Fruit fly (Drosophila melanogaster): ENCODE results near the gene CG8813.

The CG8813 gene

DNA sequence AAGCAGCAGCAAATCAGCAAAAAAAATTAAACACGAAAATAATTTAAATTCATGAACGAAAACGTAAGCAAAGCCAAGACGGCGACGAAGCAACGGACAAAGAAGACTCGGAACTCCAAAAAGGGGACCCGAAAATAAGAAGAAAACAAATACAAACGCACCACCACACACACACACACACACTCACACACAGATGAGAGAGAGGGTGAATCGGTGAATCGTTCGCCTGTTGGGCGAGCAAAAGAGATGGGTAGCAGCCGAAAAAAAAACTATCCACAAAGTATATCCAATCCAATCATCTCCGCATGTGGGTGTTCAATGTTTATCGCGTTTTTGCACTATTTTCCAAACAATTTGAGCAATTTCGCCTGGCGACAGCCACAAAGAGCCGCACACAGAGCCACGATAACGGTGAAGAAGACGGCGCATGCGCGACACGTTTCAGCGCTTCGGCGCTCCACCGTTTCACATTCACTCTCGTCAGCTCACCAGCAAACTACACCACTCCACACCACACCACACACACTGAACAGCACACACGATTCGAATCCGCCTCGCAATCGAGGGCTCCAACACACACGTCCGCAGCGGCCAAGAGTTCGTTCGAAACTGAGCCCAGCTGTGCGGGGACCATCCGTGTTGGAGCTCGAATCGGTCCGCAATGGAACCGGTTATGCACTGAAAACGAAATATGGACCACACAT, 39.7 kb upstream of the CG8813 start, which contains the start of gene Duox (continued):
- TF ChIP-seq fru (optimal IDR thresholded peaks at IDR 0.05) (no peak), CG13287 (GFP tag; IDR thresholded peaks at IDR 0.05; ENCODE audit: partially characterized antibody) (no peak; the same call in 1 of the 2 replicates), ash1 (GFP tag; optimal IDR thresholded peaks at IDR 0.05) (no peak), pzg (GFP tag; optimal IDR thresholded peaks at IDR 0.05) (no peak), CG31441 (GFP tag; IDR thresholded peaks at IDR 0.05) (no peak), Stat92E (GFP tag; optimal IDR thresholded peaks at IDR 0.05) (no peak), CG3847 (GFP tag; IDR thresholded peaks at IDR 0.05) (no peak), disco-r (GFP tag; optimal IDR thresholded peaks at IDR 0.05) (no peak), sna (GFP tag; IDR thresholded peaks at IDR 0.05; ENCODE audit: partially characterized antibody) (no peak), cg (GFP tag; optimal IDR thresholded peaks at IDR 0.05) (peak; percentile 87), Xbp1 (GFP tag; optimal IDR thresholded peaks at IDR 0.05) (no peak), Nf-YB (GFP tag; optimal IDR thresholded peaks at IDR 0.05) (no peak), Abd-B (GFP tag; optimal IDR thresholded peaks at IDR 0.05) (no peak), psq (GFP tag; optimal IDR thresholded peaks at IDR 0.05) (peak; percentile 70), Sry-β (GFP tag; optimal IDR thresholded peaks at IDR 0.05) (no peak), sens (GFP tag) (no peak), nom (GFP tag; optimal IDR thresholded peaks at IDR 0.05) (no peak), CG11456 (GFP tag; IDR thresholded peaks at IDR 0.05) (0 out of 3 replicates have a peak, but pooled peaks have one; percentile 3), Hr78 (GFP tag; optimal IDR thresholded peaks at IDR 0.05) (no peak), CG4360 (GFP tag; IDR thresholded peaks at IDR 0.05) (peak; percentile 27; the same call in 1 of the 2 replicates), seq (GFP tag; IDR thresholded peaks at IDR 0.05) (no peak), gem (tag; optimal IDR thresholded peaks at IDR 0.05) (no peak), bbx (GFP tag; IDR thresholded peaks at IDR 0.05; ENCODE audit: partially characterized antibody) (0 out of 2 replicates have a peak, but pooled peaks have one; percentile 10), CoRest (tag; optimal IDR thresholded peaks at IDR 0.05) (no peak)

DNA sequence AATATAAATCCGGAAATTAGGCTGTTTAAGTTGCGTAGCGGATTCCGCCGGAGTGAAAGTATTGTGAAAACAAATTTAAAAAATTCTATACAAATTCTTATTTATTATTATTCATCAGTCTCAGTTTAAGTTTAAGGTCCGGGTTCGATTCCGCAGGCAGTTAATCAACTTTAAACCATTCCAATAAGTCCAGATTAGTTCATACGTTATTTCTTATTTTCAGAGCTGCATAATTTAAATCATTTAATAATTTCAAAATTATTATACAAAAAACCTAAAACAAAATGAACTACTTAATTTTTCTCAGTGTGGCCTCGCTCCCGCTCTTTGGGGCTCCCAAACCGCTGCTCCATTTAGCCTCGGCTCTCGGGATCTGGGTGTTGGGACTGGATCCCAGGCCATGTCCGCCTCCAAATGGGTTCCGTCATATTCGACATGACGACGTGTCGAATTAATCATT, 39.1 kb upstream of the CG8813 start:
- peak; percentile 64 for TF ChIP-seq CG4404 (GFP tag; IDR thresholded peaks at IDR 0.05)
- TF ChIP-seq CG14050 (GFP tag; IDR thresholded peaks at IDR 0.05): peak; percentile 57; the same call in 2 of the 3 replicates
- TF ChIP-seq trh (GFP tag; optimal IDR thresholded peaks at IDR 0.05): peak; percentile 73
- TF ChIP-seq Doc2 (GFP tag; IDR thresholded peaks at IDR 0.05): no peak
- TF ChIP-seq CG7839 (tag; optimal IDR thresholded peaks at IDR 0.05): peak; percentile 94
- TF ChIP-seq knrl (GFP tag; IDR thresholded peaks at IDR 0.05; ENCODE audit: partially characterized antibody): no peak
- TF ChIP-seq B-H1 (GFP tag; IDR thresholded peaks at IDR 0.05): peak; percentile 57; the same call in 2 of the 3 replicates
- TF ChIP-seq usp (GFP tag; optimal IDR thresholded peaks at IDR 0.05): no peak
- TF ChIP-seq pita (GFP tag; optimal IDR thresholded peaks at IDR 0.05): no peak
- peak; percentile 80 for TF ChIP-seq org-1 (GFP tag; optimal IDR thresholded peaks at IDR 0.05)
- TF ChIP-seq slou (GFP tag; optimal IDR thresholded peaks at IDR 0.05): peak; percentile 77
- TF ChIP-seq wdn (GFP tag; IDR thresholded peaks at IDR 0.05): no peak
- TF ChIP-seq CG7372 (GFP tag; IDR thresholded peaks at IDR 0.05): peak; percentile 72
- peak; percentile 77 for TF ChIP-seq ewg (GFP tag; optimal IDR thresholded peaks at IDR 0.05)
- TF ChIP-seq D19A (tag; optimal IDR thresholded peaks at IDR 0.05): peak; percentile 89
- peak; percentile 86 for TF ChIP-seq Usf (GFP tag; optimal IDR thresholded peaks at IDR 0.05)
- no peak for TF ChIP-seq her (GFP tag; optimal IDR thresholded peaks at IDR 0.05)
- TF ChIP-seq pzg (GFP tag; optimal IDR thresholded peaks at IDR 0.05): no peak
- peak; percentile 67 for TF ChIP-seq CG8290 (GFP tag; optimal IDR thresholded peaks at IDR 0.05)
- TF ChIP-seq CG8290 (tag; optimal IDR thresholded peaks at IDR 0.05): peak in 1 of 2 experiments; percentile 40
- peak; percentile 96 for TF ChIP-seq nmo (GFP tag; optimal IDR thresholded peaks at IDR 0.05)
- TF ChIP-seq Poxn (GFP tag; IDR thresholded peaks at IDR 0.05): peak; percentile 5; the same call in 1 of the 2 replicates
- no peak for TF ChIP-seq dm (GFP tag; optimal IDR thresholded peaks at IDR 0.05)
- TF ChIP-seq CG18011 (GFP tag; optimal IDR thresholded peaks at IDR 0.05): peak; percentile 53
- peak; percentile 89 for TF ChIP-seq CG4820 (GFP tag; optimal IDR thresholded peaks at IDR 0.05)
- TF ChIP-seq zfh2 (GFP tag; optimal IDR thresholded peaks at IDR 0.05): peak; percentile 52
- TF ChIP-seq seq (GFP tag; IDR thresholded peaks at IDR 0.05): peak; percentile 78
